Fruit fly (Drosophila melanogaster) whole organism, prepupa: ENCODE data around the gene Kdm3.

Source experiments
- CG6854 ChIP-seq: fragments of 200-800 bp; sonication (Bioruptor generic); optimal IDR thresholded peaks from 2 replicates; lab custom pipeline; 2017; ENCODE audit warnings: missing biosample characterization, mild to moderate bottlenecking, missing genetic modification characterization
- Lpt ChIP-seq: fragments of 200-800 bp; sonication (Bioruptor generic); optimal IDR thresholded peaks from 3 replicates; lab custom pipeline; 2016; ENCODE audit warnings: missing biosample characterization, missing genetic modification characterization
- Sox102F ChIP-seq: fragments of 200-800 bp; sonication (Bioruptor generic); optimal IDR thresholded peaks from 2 replicates; lab custom pipeline; 2016; ENCODE audit warnings: missing biosample characterization, mild to moderate bottlenecking, missing genetic modification characterization
- pdm3 ChIP-seq: fragments of 200-800 bp; sonication (Bioruptor generic); optimal IDR thresholded peaks from 3 replicates; lab custom pipeline; 2016; ENCODE audit warnings: missing biosample characterization, missing genetic modification characterization

dm6 chr3R:9532437-9533180 is 16.8 kb downstream of the Kdm3 start, which contains the start of gene by:
- TF ChIP-seq CG6854 (GFP tag; lab: Kevin White, UChicago): no peak
- TF ChIP-seq Sox102F (GFP tag; lab: Kevin White, UChicago): no peak
- no peak for TF ChIP-seq pdm3 (GFP tag; lab: Kevin White, UChicago)
- no peak for TF ChIP-seq Lpt (GFP tag; lab: Kevin White, UChicago)
